Worm (Caenorhabditis elegans) whole organism, L1 larva: ENCODE measurements around the gene E02C12.11.
A peak's percentile ranks its signal among the peaks of the same experiment; 100 is the strongest.

Experiments used
- C16A3.4 ChIP-seq: fragments of 150-350 bp; optimal IDR thresholded peaks from 2 replicates; lab custom pipeline; 2014; ENCODE audit warnings: missing biosample characterization, missing genetic modification characterization
- Y116A8C.19 ChIP-seq: sonication (generic microtip); optimal IDR thresholded peaks from 2 replicates; lab custom pipeline; 2016; ENCODE audit warnings: missing compliant biosample characterization, missing genetic modification characterization, borderline replicate concordance
- blmp-1 ChIP-seq: fragments of 150-350 bp; optimal IDR thresholded peaks from 2 replicates; lab custom pipeline; 2014; ENCODE audit warnings: missing biosample characterization, missing genetic modification characterization
- dsc-1 ChIP-seq: sonication (generic microtip); optimal IDR thresholded peaks from 2 replicates; lab custom pipeline; 2016; ENCODE audit warnings: mild to moderate bottlenecking, missing genetic modification characterization, missing compliant biosample characterization
- efl-1 ChIP-seq, 4 experiments: fragments of 150-350 bp; optimal IDR thresholded peaks in 3 of 4; peaks in 1 of 4; 1 replicate in 1 of 4; 2 replicates in 3 of 4; lab custom pipeline; 2014; ENCODE audit warnings: missing biosample characterization in 2 of 4, missing genetic modification characterization in 2 of 4, missing genetic modification reagents in 2 of 4
- elt-2 ChIP-seq: sonication (generic microtip); optimal IDR thresholded peaks from 2 replicates; lab custom pipeline; 2016; ENCODE audit warnings: missing genetic modification characterization, mild to moderate bottlenecking, inconsistent platforms, missing compliant biosample characterization, missing genetic modification reagents
- elt-3 ChIP-seq, 6 experiments: fragments of 150-350 bp in 1 of 6; sonication (generic microtip); optimal IDR thresholded peaks; 2 replicates each; lab custom pipeline; 2017 to 2018; ENCODE audit warnings: missing biosample characterization in 6 of 6, missing genetic modification characterization in 6 of 6, inconsistent platforms in 1 of 6
- fkh-8 ChIP-seq: sonication (generic microtip); optimal IDR thresholded peaks from 2 replicates; lab custom pipeline; 2016; ENCODE audit warnings: mild to moderate bottlenecking, missing genetic modification characterization, missing compliant biosample characterization
- grh-1 ChIP-seq: fragments of 200-800 bp; sonication (Bioruptor generic); IDR thresholded peaks from 2 replicates; pipeline ENCODE4 v1.3.6; 2022; ENCODE audit warnings: missing genetic modification reagents, missing genetic modification characterization, missing compliant biosample characterization
- hlh-17 ChIP-seq: fragments of 200-800 bp; sonication (Bioruptor generic); optimal IDR thresholded peaks from 2 replicates; lab custom pipeline; 2018; ENCODE audit warnings: missing genetic modification characterization, mild to moderate bottlenecking, missing compliant biosample characterization, moderate library complexity, borderline replicate concordance
- irx-1 ChIP-seq: sonication (generic microtip); optimal IDR thresholded peaks from 2 replicates; lab custom pipeline; 2016; ENCODE audit warnings: missing genetic modification characterization, missing compliant biosample characterization
- jun-1 ChIP-seq: fragments of 150-350 bp; optimal IDR thresholded peaks from 2 replicates; lab custom pipeline; 2014; ENCODE audit warnings: missing biosample characterization, missing genetic modification reagents, missing genetic modification characterization
- lin-14 ChIP-seq: fragments of 200-800 bp; sonication (Bioruptor generic); optimal IDR thresholded peaks from 2 replicates; lab custom pipeline; 2018; ENCODE audit warnings: mild to moderate bottlenecking, missing genetic modification characterization, moderate library complexity, missing compliant biosample characterization
- lin-35 ChIP-seq, 2 experiments: fragments of 150-350 bp; optimal IDR thresholded peaks; 2 replicates each; lab custom pipeline; 2014; ENCODE audit warnings: missing biosample characterization in 2 of 2, missing genetic modification characterization in 2 of 2, missing genetic modification reagents in 2 of 2
- lir-3 ChIP-seq: sonication (generic microtip); optimal IDR thresholded peaks from 2 replicates; lab custom pipeline; 2016; ENCODE audit warnings: mild to moderate bottlenecking, missing genetic modification characterization, moderate library complexity, missing compliant biosample characterization; ENCODE audit not compliant: poor library complexity
- mdl-1 ChIP-seq, 2 experiments: fragments of 150-350 bp; optimal IDR thresholded peaks; 2 replicates each; lab custom pipeline; 2014 to 2017; ENCODE audit warnings: missing biosample characterization in 2 of 2, missing genetic modification characterization in 2 of 2, inconsistent platforms in 1 of 2
- nhr-19 ChIP-seq: fragments of 200-800 bp; sonication (Bioruptor generic); conservative IDR thresholded peaks from 2 replicates; pipeline ENCODE4 v1.3.6; 2022; ENCODE audit warnings: missing genetic modification characterization, missing compliant biosample characterization
- nhr-47 ChIP-seq: sonication (generic microtip); optimal IDR thresholded peaks from 2 replicates; lab custom pipeline; 2016; ENCODE audit warnings: mild to moderate bottlenecking, missing genetic modification characterization, moderate library complexity, missing compliant biosample characterization
- nhr-76 ChIP-seq: sonication (generic microtip); optimal IDR thresholded peaks from 2 replicates; lab custom pipeline; 2017; ENCODE audit warnings: missing biosample characterization, missing genetic modification characterization
- nhr-85 ChIP-seq: sonication (generic microtip); peaks from one replicate; lab custom pipeline; 2016; ENCODE audit warnings: missing genetic modification characterization, inconsistent platforms, missing compliant biosample characterization
- pqm-1 ChIP-seq: sonication (generic microtip); optimal IDR thresholded peaks from 3 replicates; lab custom pipeline; 2017; ENCODE audit warnings: missing biosample characterization, missing genetic modification characterization
- rnt-1 ChIP-seq: sonication (generic microtip); optimal IDR thresholded peaks from 2 replicates; lab custom pipeline; 2016; ENCODE audit warnings: mild to moderate bottlenecking, missing genetic modification characterization, moderate library complexity, missing compliant biosample characterization
- skn-1 ChIP-seq: fragments of 150-350 bp; optimal IDR thresholded peaks from 2 replicates; lab custom pipeline; 2014; ENCODE audit warnings: missing biosample characterization, missing genetic modification characterization
- snpc-4 ChIP-seq: fragments of 150-350 bp; optimal IDR thresholded peaks from 2 replicates; lab custom pipeline; 2014; ENCODE audit warnings: missing biosample characterization, missing genetic modification characterization
- snu-23 ChIP-seq: sonication (generic microtip); optimal IDR thresholded peaks from 2 replicates; lab custom pipeline; 2016; ENCODE audit warnings: missing genetic modification characterization, missing compliant biosample characterization
- tlp-1 ChIP-seq: fragments of 150-350 bp; optimal IDR thresholded peaks from 2 replicates; lab custom pipeline; 2014; ENCODE audit warnings: missing biosample characterization, missing genetic modification characterization
- unc-30 ChIP-seq: sonication (generic microtip); optimal IDR thresholded peaks from 2 replicates; lab custom pipeline; 2017; ENCODE audit warnings: missing biosample characterization, missing genetic modification characterization
- unc-86 ChIP-seq: sonication (generic microtip); optimal IDR thresholded peaks from 2 replicates; lab custom pipeline; 2016; ENCODE audit warnings: missing genetic modification characterization, missing compliant biosample characterization
- unc-98 ChIP-seq: fragments of 200-800 bp; sonication (Bioruptor generic); IDR thresholded peaks from 2 replicates; pipeline ENCODE4 v1.3.6; 2022; ENCODE audit warnings: missing genetic modification characterization, missing compliant biosample characterization
- xbp-1 ChIP-seq: sonication (generic microtip); optimal IDR thresholded peaks from 2 replicates; lab custom pipeline; 2016; ENCODE audit warnings: missing genetic modification characterization, missing compliant biosample characterization

E02C12.11 gene

ce11 chrV:9394938-9395639, 15.4 kb upstream of the E02C12.11 start:
- no peak for TF ChIP-seq C16A3.4
- peak; percentile 58 for TF ChIP-seq nhr-85 (tag; lab: Kevin White, UChicago)
- peak; percentile 62 for TF ChIP-seq blmp-1
- peak; percentile 55 for TF ChIP-seq dsc-1 (tag; lab: Kevin White, UChicago)
- peak; percentile 28 for TF ChIP-seq fkh-8 (tag; lab: Kevin White, UChicago)
- TF ChIP-seq Y116A8C.19 (tag; lab: Kevin White, UChicago), result no peak
- peak; percentile 43 for TF ChIP-seq lin-14 (GFP tag; lab: Kevin White, UChicago)
- no peak for TF ChIP-seq mdl-1 (tag; optimal IDR thresholded peaks at IDR 0.05; lab: Kevin White, UChicago)

- TF ChIP-seq nhr-85 (tag; lab: Kevin White, UChicago) (peak; percentile 9), irx-1 (tag; lab: Kevin White, UChicago) (no peak), unc-98 (GFP tag; lab: Robert Waterston, UW) (no peak), hlh-17 (GFP tag; lab: Kevin White, UChicago) (no peak), nhr-76 (tag; lab: Kevin White, UChicago) (no peak), nhr-47 (tag; lab: Kevin White, UChicago) (peak; percentile 32), dsc-1 (tag; lab: Kevin White, UChicago) (no peak), lin-14 (GFP tag; lab: Kevin White, UChicago) (peak; percentile 20), unc-86 (no peak), snpc-4 (tag; lab: Kevin White, UChicago) (peak; percentile 97), rnt-1 (tag; lab: Kevin White, UChicago) (peak; percentile 47), efl-1 (optimal IDR thresholded peaks at IDR 0.05; lab: Kevin White, UChicago) (peak in 1 of 2 experiments; percentile 25), efl-1 (GFP tag; optimal IDR thresholded peaks at IDR 0.05 in 1 of 2; lab: Kevin White, UChicago) (no peak), nhr-19 (GFP tag; lab: Robert Waterston, UW) (peak; percentile 36; the same call in 1 of the 2 replicates), grh-1 (GFP tag; lab: Robert Waterston, UW) (0 out of 2 replicates have a peak, but pooled peaks have one; percentile 15), elt-3 (tag; optimal IDR thresholded peaks at IDR 0.05; lab: Kevin White, UChicago) (no peak), snu-23 (peak; percentile 22), unc-30 (tag; lab: Kevin White, UChicago) (no peak), lin-35 (GFP tag; optimal IDR thresholded peaks at IDR 0.05; lab: Kevin White, UChicago) (no peak)
Measured at ce11 chrV:9391959-9392358, 12.3 kb upstream of the E02C12.11 start.

ce11 chrV:9386143-9386542, 6.4 kb upstream of the E02C12.11 start, which contains the start of gene hum-2:
hum-2 (plus strand) TSS chrV:9386175.
- TF ChIP-seq xbp-1 (tag; lab: Kevin White, UChicago) (no peak), efl-1 (optimal IDR thresholded peaks at IDR 0.05; lab: Kevin White, UChicago) (no peak), efl-1 (GFP tag; optimal IDR thresholded peaks at IDR 0.05 in 1 of 2; lab: Kevin White, UChicago) (peak in 1 of 2 experiments; percentile 45)

ce11 chrV:9384949-9385348, 5.2 kb upstream of the E02C12.11 start:
- TF ChIP-seq unc-86 (no peak), jun-1 (no peak), skn-1 (tag; lab: Kevin White, UChicago) (no peak), lir-3 (tag; lab: Kevin White, UChicago) (no peak), efl-1 (optimal IDR thresholded peaks at IDR 0.05; lab: Kevin White, UChicago) (no peak), efl-1 (GFP tag; optimal IDR thresholded peaks at IDR 0.05 in 1 of 2; lab: Kevin White, UChicago) (peak in 1 of 2 experiments; percentile 62), blmp-1 (peak; percentile 25)

ce11 chrV:9384359-9384758, 4.7 kb upstream of the E02C12.11 start:
- TF ChIP-seq elt-2 (tag; lab: Kevin White, UChicago) (no peak), pqm-1 (tag; lab: Kevin White, UChicago) (no peak), lir-3 (tag; lab: Kevin White, UChicago) (no peak), tlp-1 (no peak), blmp-1 (no peak), nhr-19 (GFP tag; lab: Robert Waterston, UW) (no peak)
